Worm (Caenorhabditis elegans) whole organism, mixed stage, embryonic: Measurements from ENCODE around the gene pqn-75.

Source experiments
- M03D4.4 ChIP-seq: sonication (generic microtip); optimal IDR thresholded peaks from 2 replicates; lab custom pipeline; 2017; ENCODE audit warnings: mild to moderate bottlenecking, missing genetic modification characterization, missing compliant biosample characterization
- bed-3 ChIP-seq: fragments of 200-800 bp; sonication (Bioruptor generic); optimal IDR thresholded peaks from 3 replicates; lab custom pipeline; 2018; ENCODE audit warnings: mild to moderate bottlenecking, missing genetic modification characterization, moderate library complexity, missing compliant biosample characterization
- blmp-1 ChIP-seq: fragments of 150-350 bp; optimal IDR thresholded peaks from 2 replicates; lab custom pipeline; 2014; ENCODE audit warnings: missing biosample characterization, missing genetic modification characterization
- ceh-43 ChIP-seq: fragments of 200-800 bp; sonication (Bioruptor generic); optimal IDR thresholded peaks from 2 replicates; lab custom pipeline; 2018; ENCODE audit warnings: mild to moderate bottlenecking, missing genetic modification characterization, moderate library complexity, missing compliant biosample characterization
- ceh-83 ChIP-seq: fragments of 200-800 bp; sonication (Bioruptor generic); optimal IDR thresholded peaks from 2 replicates; lab custom pipeline; 2018; ENCODE audit warnings: mild to moderate bottlenecking, missing genetic modification characterization, missing compliant biosample characterization
- ces-1 ChIP-seq: fragments of 150-350 bp; optimal IDR thresholded peaks from 2 replicates; lab custom pipeline; 2014; ENCODE audit warnings: missing biosample characterization, missing genetic modification reagents, missing genetic modification characterization
- cnd-1 ChIP-seq: fragments of 200-800 bp; sonication (Bioruptor generic); optimal IDR thresholded peaks from 2 replicates; lab custom pipeline; 2018; ENCODE audit warnings: mild to moderate bottlenecking, missing genetic modification characterization, missing compliant biosample characterization
- drap-1 ChIP-seq: fragments of 200-800 bp; sonication (Bioruptor generic); optimal IDR thresholded peaks from 3 replicates; lab custom pipeline; 2018; ENCODE audit warnings: mild to moderate bottlenecking, missing genetic modification characterization, missing compliant biosample characterization
- elt-1 ChIP-seq: sonication (generic microtip); optimal IDR thresholded peaks from 2 replicates; lab custom pipeline; 2017; ENCODE audit warnings: missing genetic modification characterization, mild to moderate bottlenecking, missing compliant biosample characterization, antibody characterized with exemption, moderate library complexity, borderline replicate concordance; ENCODE audit not compliant: insufficient read depth
- elt-3 ChIP-seq: fragments of 150-350 bp; optimal IDR thresholded peaks from 2 replicates; lab custom pipeline; 2014; ENCODE audit warnings: missing biosample characterization, missing genetic modification characterization
- flh-1 ChIP-seq: fragments of 200-800 bp; sonication (Bioruptor generic); optimal IDR thresholded peaks from 2 replicates; lab custom pipeline; 2018; ENCODE audit warnings: mild to moderate bottlenecking, missing genetic modification characterization, moderate library complexity, missing compliant biosample characterization
- hlh-1 ChIP-seq: fragments of 150-350 bp; optimal IDR thresholded peaks from 2 replicates; lab custom pipeline; 2014; ENCODE audit warnings: missing biosample characterization, missing genetic modification reagents, missing genetic modification characterization
- lin-13 ChIP-seq: fragments of 150-350 bp; optimal IDR thresholded peaks from 2 replicates; lab custom pipeline; 2014; ENCODE audit warnings: missing biosample characterization, missing genetic modification characterization
- lin-32 ChIP-seq: fragments of 200-800 bp; sonication (Bioruptor generic); optimal IDR thresholded peaks from 2 replicates; lab custom pipeline; 2018; ENCODE audit warnings: mild to moderate bottlenecking, missing genetic modification characterization, missing compliant biosample characterization
- lsy-2 ChIP-seq: fragments of 150-350 bp; optimal IDR thresholded peaks from 2 replicates; lab custom pipeline; 2014; ENCODE audit warnings: missing biosample characterization, missing genetic modification characterization
- mab-5 ChIP-seq: fragments of 150-350 bp; optimal IDR thresholded peaks from 2 replicates; lab custom pipeline; 2014; ENCODE audit warnings: missing biosample characterization, missing genetic modification characterization
- mep-1 ChIP-seq: fragments of 150-350 bp; optimal IDR thresholded peaks from 2 replicates; lab custom pipeline; 2017; ENCODE audit warnings: missing biosample characterization, missing genetic modification reagents, missing genetic modification characterization, inconsistent platforms
- mls-2 ChIP-seq: sonication (generic microtip); optimal IDR thresholded peaks from 2 replicates; lab custom pipeline; 2016; ENCODE audit warnings: mild to moderate bottlenecking, missing genetic modification characterization, moderate library complexity, missing compliant biosample characterization
- nhr-12 ChIP-seq: fragments of 150-350 bp; optimal IDR thresholded peaks from 2 replicates; lab custom pipeline; 2014; ENCODE audit warnings: missing biosample characterization, missing genetic modification characterization
- nhr-2 ChIP-seq: fragments of 150-350 bp; optimal IDR thresholded peaks from 2 replicates; lab custom pipeline; 2014; ENCODE audit warnings: missing biosample characterization, missing genetic modification characterization
- nhr-237 ChIP-seq: fragments of 150-350 bp; optimal IDR thresholded peaks from 2 replicates; lab custom pipeline; 2014; ENCODE audit warnings: missing biosample characterization, missing genetic modification characterization
- nhr-28 ChIP-seq: fragments of 150-350 bp; optimal IDR thresholded peaks from 2 replicates; lab custom pipeline; 2014; ENCODE audit warnings: missing biosample characterization, missing genetic modification characterization
- nhr-76 ChIP-seq: sonication (generic microtip); optimal IDR thresholded peaks from 2 replicates; lab custom pipeline; 2017; ENCODE audit warnings: missing biosample characterization, missing genetic modification characterization
- pha-4 ChIP-seq: fragments of 150-350 bp; optimal IDR thresholded peaks from 2 replicates; lab custom pipeline; 2018; ENCODE audit warnings: missing biosample characterization, missing genetic modification reagents, missing genetic modification characterization
- sem-2 ChIP-seq: fragments of 200-800 bp; sonication (Bioruptor generic); optimal IDR thresholded peaks from 2 replicates; lab custom pipeline; 2018; ENCODE audit warnings: mild to moderate bottlenecking, missing genetic modification characterization, missing compliant biosample characterization
- snpc-4 ChIP-seq: fragments of 150-350 bp; optimal IDR thresholded peaks from 2 replicates; lab custom pipeline; 2014; ENCODE audit warnings: missing biosample characterization, missing genetic modification characterization
- sptf-1 ChIP-seq: sonication (generic microtip); optimal IDR thresholded peaks from 2 replicates; lab custom pipeline; 2017; ENCODE audit warnings: mild to moderate bottlenecking, missing genetic modification characterization, moderate library complexity, missing compliant biosample characterization
- tbx-8 ChIP-seq: fragments of 200-800 bp; sonication (Bioruptor generic); optimal IDR thresholded peaks from 2 replicates; lab custom pipeline; 2018; ENCODE audit warnings: mild to moderate bottlenecking, missing genetic modification characterization, moderate library complexity, missing compliant biosample characterization
- unc-120 ChIP-seq: sonication (generic microtip); optimal IDR thresholded peaks from 2 replicates; lab custom pipeline; 2017; ENCODE audit warnings: missing genetic modification characterization, missing compliant biosample characterization; ENCODE audit not compliant: poor library complexity, severe bottlenecking
- unc-39 ChIP-seq: fragments of 150-350 bp; optimal IDR thresholded peaks from 2 replicates; lab custom pipeline; 2014; ENCODE audit warnings: missing biosample characterization, missing genetic modification characterization
- unc-62 ChIP-seq: fragments of 150-350 bp; optimal IDR thresholded peaks from 2 replicates; lab custom pipeline; 2014; ENCODE audit warnings: missing biosample characterization, missing genetic modification reagents, missing genetic modification characterization
- zip-8 ChIP-seq: fragments of 150-350 bp; optimal IDR thresholded peaks from 2 replicates; lab custom pipeline; 2014; ENCODE audit warnings: missing biosample characterization, missing genetic modification characterization
- ztf-11 ChIP-seq: fragments of 150-350 bp; optimal IDR thresholded peaks from 2 replicates; lab custom pipeline; 2014; ENCODE audit warnings: missing biosample characterization, missing genetic modification characterization

Gene pqn-75

DNA sequence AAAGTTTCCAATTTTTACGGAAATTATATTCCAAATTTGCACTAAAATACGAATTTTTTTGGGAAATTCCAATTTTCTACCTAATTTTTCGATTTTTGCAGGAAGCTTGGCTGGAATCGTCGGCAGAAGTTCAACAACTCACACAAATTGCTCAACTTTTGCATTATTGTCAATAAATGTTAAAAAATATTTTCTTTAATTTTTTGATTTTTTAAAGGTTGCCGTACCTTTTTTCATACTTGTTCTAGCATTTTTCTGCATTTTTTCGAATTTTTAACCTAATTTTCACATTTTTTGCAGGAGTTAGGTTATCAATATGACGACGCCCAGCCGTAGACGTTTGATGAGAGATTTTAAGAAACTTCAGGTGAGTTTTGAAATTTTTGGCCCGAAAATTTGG is 30.6 kb downstream of the pqn-75 start, which contains the start of gene ubc-1:
Gene ubc-1 (plus strand): TSS at position 301 of the 400 bp plus-strand sequence.
- no peak for TF ChIP-seq mls-2 (tag; lab: Kevin White, UChicago)
- no peak for TF ChIP-seq unc-120
- TF ChIP-seq unc-62 (GFP tag; lab: Kevin White, UChicago), result no peak
- no peak for TF ChIP-seq snpc-4 (tag; lab: Kevin White, UChicago)
- no peak for TF ChIP-seq flh-1 (GFP tag; lab: Kevin White, UChicago)
- no peak for TF ChIP-seq ces-1
- TF ChIP-seq ztf-11 (tag; lab: Kevin White, UChicago), result no peak
- TF ChIP-seq ceh-43 (GFP tag; lab: Kevin White, UChicago), result no peak
- TF ChIP-seq lin-13, result no peak
- no peak for TF ChIP-seq sem-2
- no peak for TF ChIP-seq nhr-76 (tag; lab: Kevin White, UChicago)
- no peak for TF ChIP-seq nhr-28
- no peak for TF ChIP-seq elt-3 (tag; lab: Kevin White, UChicago)
- TF ChIP-seq zip-8 (tag; lab: Kevin White, UChicago), result no peak
- TF ChIP-seq nhr-2 (tag; lab: Kevin White, UChicago), result no peak
- no peak for TF ChIP-seq mab-5 (tag; lab: Kevin White, UChicago)
- no peak for TF ChIP-seq bed-3
- no peak for TF ChIP-seq lin-32 (GFP tag; lab: Kevin White, UChicago)
- TF ChIP-seq blmp-1, result no peak
- no peak for TF ChIP-seq nhr-237 (tag; lab: Kevin White, UChicago)

DNA sequence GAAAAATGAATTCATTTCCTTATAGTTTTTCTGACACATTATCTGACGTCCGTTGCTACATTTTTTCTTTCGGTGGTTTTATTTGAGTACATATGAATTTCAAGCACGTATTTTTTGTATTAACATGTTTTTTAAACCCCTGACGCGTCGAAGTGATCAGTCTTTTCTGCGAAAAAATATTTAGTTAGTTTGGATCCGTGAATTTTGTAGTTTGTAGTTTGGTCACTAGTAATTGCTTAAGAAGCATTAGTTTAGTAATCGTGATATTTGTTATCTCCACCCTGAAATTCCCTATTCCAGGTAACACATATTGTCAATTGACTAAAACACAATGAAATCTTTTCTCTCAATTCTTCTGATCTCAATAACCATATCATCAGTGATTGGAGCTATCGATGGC is 36.6 kb downstream of the pqn-75 start, which contains the start of gene C35B1.7:
Gene C35B1.7 (plus strand): TSS at position 301 of the 400 bp plus-strand sequence.
- TF ChIP-seq ceh-43 (GFP tag; lab: Kevin White, UChicago) (no peak), pha-4 (tag; lab: Kevin White, UChicago) (no peak), nhr-2 (tag; lab: Kevin White, UChicago) (no peak), hlh-1 (tag; lab: Kevin White, UChicago) (no peak), blmp-1 (no peak), lin-13 (no peak), tbx-8 (GFP tag; lab: Kevin White, UChicago) (no peak), unc-62 (GFP tag; lab: Kevin White, UChicago) (no peak), nhr-12 (tag; lab: Kevin White, UChicago) (no peak), flh-1 (GFP tag; lab: Kevin White, UChicago) (no peak), mep-1 (tag; lab: Kevin White, UChicago) (no peak), sem-2 (no peak), elt-1 (no peak), cnd-1 (tag; lab: Kevin White, UChicago) (no peak), nhr-237 (tag; lab: Kevin White, UChicago) (no peak), bed-3 (no peak), unc-39 (tag; lab: Kevin White, UChicago) (no peak), M03D4.4 (tag; lab: Kevin White, UChicago) (no peak), nhr-76 (tag; lab: Kevin White, UChicago) (no peak), mab-5 (tag; lab: Kevin White, UChicago) (no peak)
- TF ChIP-seq, all 35 proteins: peak for 0

DNA sequence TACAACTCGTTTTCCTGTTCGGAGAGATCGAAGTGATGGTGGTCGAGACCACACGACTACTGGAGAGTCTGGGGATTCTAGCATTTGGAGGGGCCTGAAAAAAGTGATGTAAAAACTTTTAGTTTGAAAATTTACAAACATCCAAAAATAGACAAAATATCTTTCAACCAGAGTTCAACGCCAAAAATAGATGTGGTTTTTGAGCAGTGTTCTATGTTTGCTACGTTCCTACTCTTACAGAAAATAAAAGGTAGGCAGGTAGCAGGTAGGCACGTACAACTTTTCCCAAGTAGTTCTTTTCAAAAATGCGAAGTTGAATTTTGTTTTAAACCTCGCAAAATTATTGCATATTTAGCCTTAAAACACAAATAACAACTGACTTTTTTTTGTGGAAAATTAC is 40.3 kb downstream of the pqn-75 start, which contains the start of gene F49F1.14:
Gene F49F1.14 (minus strand): TSS at position 101 of the 400 bp plus-strand sequence.
- TF ChIP-seq zip-8 (tag; lab: Kevin White, UChicago), result no peak
- no peak for TF ChIP-seq cnd-1 (tag; lab: Kevin White, UChicago)

DNA sequence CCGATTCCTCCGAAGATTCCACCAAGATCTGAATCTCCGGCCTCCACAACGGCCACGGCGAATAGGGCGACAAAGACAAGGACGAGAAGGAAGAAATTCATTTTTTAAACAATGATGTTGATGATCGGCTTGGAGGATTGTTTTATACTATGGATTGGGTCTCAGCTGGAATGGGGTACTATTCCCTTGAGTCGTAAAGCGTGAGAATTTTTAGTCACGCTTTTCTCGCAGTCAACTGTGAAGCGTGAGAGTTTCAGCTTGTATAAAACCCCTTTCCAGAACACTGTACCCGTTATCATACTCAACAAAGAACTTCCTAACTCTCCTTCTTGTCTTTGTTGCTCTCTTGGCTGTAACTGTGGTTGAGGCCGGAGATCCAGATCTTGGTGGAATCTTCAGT is 42.4 kb downstream of the pqn-75 start, which contains the start of gene F49F1.15:
Gene F49F1.15 (minus strand): TSS at position 101 of the 400 bp plus-strand sequence.
- TF ChIP-seq ceh-83 (GFP tag; lab: Kevin White, UChicago) (no peak), elt-3 (tag; lab: Kevin White, UChicago) (no peak), mep-1 (tag; lab: Kevin White, UChicago) (no peak), elt-1 (no peak)

DNA sequence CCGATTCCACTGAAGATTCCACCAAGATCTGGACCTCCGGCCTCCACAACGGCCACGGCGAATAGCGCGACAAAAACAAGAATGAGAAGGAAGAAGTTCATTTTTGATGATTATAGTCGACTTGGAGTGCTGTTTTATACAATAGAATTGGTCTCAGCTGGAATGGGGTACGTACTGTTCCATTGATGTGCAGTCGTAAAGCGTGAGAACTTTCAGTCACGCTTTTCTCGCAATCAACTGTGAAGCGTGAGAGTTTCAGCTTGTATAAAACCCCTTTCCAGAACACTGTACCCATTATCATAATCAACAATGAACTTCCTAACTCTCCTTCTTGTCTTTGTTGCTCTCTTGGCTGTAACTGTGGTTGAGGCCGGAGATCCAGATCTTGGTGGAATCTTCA is 43.5 kb downstream of the pqn-75 start, which contains the start of the genes F49F1.4 and F49F1.2:
Gene F49F1.4 (minus strand): TSS at position 101 of the 400 bp plus-strand sequence.
Gene F49F1.2 (plus strand): TSS at position 310 of the 400 bp plus-strand sequence.
- TF ChIP-seq drap-1 (GFP tag; lab: Kevin White, UChicago) (no peak), cnd-1 (tag; lab: Kevin White, UChicago) (no peak), nhr-76 (tag; lab: Kevin White, UChicago) (no peak), ztf-11 (tag; lab: Kevin White, UChicago) (no peak), sem-2 (no peak), nhr-237 (tag; lab: Kevin White, UChicago) (no peak), elt-3 (tag; lab: Kevin White, UChicago) (no peak), nhr-12 (tag; lab: Kevin White, UChicago) (no peak), ces-1 (no peak), ceh-43 (GFP tag; lab: Kevin White, UChicago) (no peak), mep-1 (tag; lab: Kevin White, UChicago) (no peak), sptf-1 (tag; lab: Kevin White, UChicago) (no peak), nhr-2 (tag; lab: Kevin White, UChicago) (no peak), unc-120 (no peak), snpc-4 (tag; lab: Kevin White, UChicago) (no peak), lsy-2 (no peak), nhr-28 (no peak), bed-3 (no peak), pha-4 (tag; lab: Kevin White, UChicago) (no peak)
- TF ChIP-seq, all 35 proteins: peak for 0
